Worm (Caenorhabditis elegans): ENCODE measurements around the gene unc-105.
A peak's percentile ranks its signal among the peaks of the same experiment; 100 is the strongest.

The unc-105 gene

DNA sequence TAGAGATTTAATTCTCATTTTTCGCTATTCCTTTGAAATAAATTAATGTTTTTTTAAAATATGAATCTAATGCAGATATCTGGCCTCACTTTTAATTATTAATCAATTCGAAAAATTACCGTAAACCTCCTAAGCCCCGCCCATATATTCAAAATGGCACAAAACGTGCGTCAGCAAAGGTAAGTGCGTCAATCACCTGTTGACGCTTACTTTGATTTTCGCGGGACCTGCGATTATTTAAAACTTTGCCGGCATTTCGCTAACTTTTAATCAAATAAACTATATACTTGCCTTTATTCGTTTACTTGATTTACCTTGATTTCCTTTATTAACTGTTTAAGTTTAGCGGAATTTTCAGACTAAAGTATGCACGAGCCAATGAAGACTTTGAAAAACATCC, 41.7 kb downstream of the unc-105 start, which contains the start of gene pch-2 (continued):
- TF ChIP-seq nhr-21 (tag; optimal IDR thresholded peaks at IDR 0.05) (peak; percentile 14), ama-1 (optimal IDR thresholded peaks at IDR 0.05) (no peak), Y55F3AM.14 (GFP tag; optimal IDR thresholded peaks at IDR 0.05) (no peak), skn-1 (tag; optimal IDR thresholded peaks at IDR 0.05) (no peak), nhr-237 (tag; optimal IDR thresholded peaks at IDR 0.05) (no peak), nhr-129 (tag; optimal IDR thresholded peaks at IDR 0.05) (peak; percentile 44), C34F6.9 (tag; optimal IDR thresholded peaks at IDR 0.05) (peak; percentile 47), ztf-4 (tag; optimal IDR thresholded peaks at IDR 0.05) (no peak), nhr-10 (tag; optimal IDR thresholded peaks at IDR 0.05) (no peak), snpc-4 (tag; optimal IDR thresholded peaks at IDR 0.05) (no peak), ZK546.5 (tag; optimal IDR thresholded peaks at IDR 0.05) (no peak), nhr-23 (tag; optimal IDR thresholded peaks at IDR 0.05) (no peak), nhr-12 (tag; optimal IDR thresholded peaks at IDR 0.05) (no peak), unc-62 (GFP tag; optimal IDR thresholded peaks at IDR 0.05) (no peak), nhr-25 (tag; optimal IDR thresholded peaks at IDR 0.05) (no peak), fos-1 (tag; optimal IDR thresholded peaks at IDR 0.05) (peak; percentile 9), dmd-4 (tag; optimal IDR thresholded peaks at IDR 0.05) (no peak), peb-1 (tag; optimal IDR thresholded peaks at IDR 0.05) (no peak), elt-1 (tag; optimal IDR thresholded peaks at IDR 0.05) (no peak), elt-3 (tag; optimal IDR thresholded peaks at IDR 0.05) (no peak), nhr-6 (tag; optimal IDR thresholded peaks at IDR 0.05) (no peak), ztf-11 (tag; optimal IDR thresholded peaks at IDR 0.05) (no peak), lsy-2 (tag; optimal IDR thresholded peaks at IDR 0.05) (peak; percentile 19 to 90)

DNA sequence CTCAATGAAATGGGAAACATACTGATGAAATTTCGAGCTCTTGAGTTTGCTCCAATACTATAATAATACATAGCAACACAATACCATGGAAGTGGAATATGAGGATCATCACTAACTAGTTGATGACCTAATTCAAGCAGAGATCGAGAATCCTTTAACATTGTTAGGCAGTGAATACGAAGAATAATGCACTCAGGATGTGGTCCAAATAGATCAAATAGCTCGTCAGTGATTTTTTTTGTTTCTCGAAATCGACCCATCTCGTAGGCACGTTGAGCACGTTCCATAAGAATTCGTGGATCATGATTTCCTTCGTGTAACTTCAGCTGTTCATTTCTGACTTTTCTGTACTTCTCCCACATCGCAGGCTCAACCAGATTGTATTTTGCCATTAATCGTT, 44.7 kb downstream of the unc-105 start:
- TF ChIP-seq elt-1 (tag; optimal IDR thresholded peaks at IDR 0.05) (no peak), mab-5 (tag; optimal IDR thresholded peaks at IDR 0.05) (no peak), nhr-25 (tag; optimal IDR thresholded peaks at IDR 0.05) (no peak), nhr-23 (tag; optimal IDR thresholded peaks at IDR 0.05) (no peak), nhr-12 (tag; optimal IDR thresholded peaks at IDR 0.05) (no peak), ama-1 (optimal IDR thresholded peaks at IDR 0.05) (no peak), fos-1 (tag; optimal IDR thresholded peaks at IDR 0.05) (no peak), aly-2 (tag; optimal IDR thresholded peaks at IDR 0.05) (no peak), nhr-10 (tag; optimal IDR thresholded peaks at IDR 0.05) (no peak), nhr-237 (tag; optimal IDR thresholded peaks at IDR 0.05) (no peak), lsy-2 (tag; optimal IDR thresholded peaks at IDR 0.05) (no peak), snpc-4 (tag; optimal IDR thresholded peaks at IDR 0.05) (no peak), blmp-1 (tag; optimal IDR thresholded peaks at IDR 0.05; ENCODE audit: insufficient read depth) (no peak), ztf-1 (GFP tag; conservative IDR thresholded peaks at IDR 0.05) (no peak), sma-9 (GFP tag; optimal IDR thresholded peaks at IDR 0.05) (no peak), sma-9 (tag; optimal IDR thresholded peaks at IDR 0.05) (no peak), ztf-11 (tag; optimal IDR thresholded peaks at IDR 0.05) (no peak), elt-3 (tag; optimal IDR thresholded peaks at IDR 0.05) (no peak), ceh-82 (tag; optimal IDR thresholded peaks at IDR 0.05) (no peak), lin-39 (tag; optimal IDR thresholded peaks at IDR 0.05) (no peak)

DNA sequence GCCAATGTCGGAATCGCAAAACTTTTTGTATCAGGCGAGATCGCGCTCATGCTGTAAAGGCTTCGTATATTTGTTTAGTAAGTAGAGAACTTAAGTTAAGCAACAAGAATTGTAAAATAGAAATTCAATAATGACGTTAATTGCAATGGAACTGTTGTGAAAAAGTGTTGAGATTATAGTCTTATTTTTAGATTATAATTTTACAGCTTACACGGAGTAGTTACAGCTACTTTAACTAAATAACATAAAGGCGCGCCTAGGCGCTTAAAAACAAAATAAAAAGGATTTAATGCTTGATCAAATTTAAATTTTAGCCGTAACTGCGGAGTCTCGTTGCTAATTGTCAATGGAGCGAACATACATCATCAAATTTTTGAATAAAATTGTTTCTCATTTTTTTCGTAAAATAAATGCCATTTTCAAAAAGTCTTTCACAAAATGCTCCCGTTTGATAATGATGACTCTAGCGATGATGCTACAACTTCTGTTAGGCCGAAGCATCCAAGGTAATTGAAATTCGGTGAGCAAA, 45.9 kb downstream of the unc-105 start, which contains the start of the genes emb-27 and rrf-3:
TSS of gene emb-27 (minus strand) at position 51 of the 529 bp plus-strand sequence.
TSS of gene rrf-3 (plus strand) at position 346 of the 529 bp plus-strand sequence.
- peak; percentile 92 for TF ChIP-seq C34F6.9 (tag; optimal IDR thresholded peaks at IDR 0.05)
- no peak for TF ChIP-seq unc-39 (tag; optimal IDR thresholded peaks at IDR 0.05)
- no peak for TF ChIP-seq ZK546.5 (tag; optimal IDR thresholded peaks at IDR 0.05)
- TF ChIP-seq nhr-129 (tag; optimal IDR thresholded peaks at IDR 0.05), result peak; percentile 49
- TF ChIP-seq mdl-1 (tag; optimal IDR thresholded peaks at IDR 0.05), result no peak
- TF ChIP-seq gmeb-1 (tag; optimal IDR thresholded peaks at IDR 0.05), result no peak
- TF ChIP-seq ama-1 (optimal IDR thresholded peaks at IDR 0.05), result no peak
- no peak for TF ChIP-seq ceh-16 (tag; optimal IDR thresholded peaks at IDR 0.05)
- no peak for TF ChIP-seq sma-9 (GFP tag; optimal IDR thresholded peaks at IDR 0.05)
- no peak for TF ChIP-seq sma-9 (tag; optimal IDR thresholded peaks at IDR 0.05)
- TF ChIP-seq lsy-2 (tag; optimal IDR thresholded peaks at IDR 0.05), result peak; percentile 15 to 78
- TF ChIP-seq egl-27 (tag; optimal IDR thresholded peaks at IDR 0.05), result no peak
- no peak for TF ChIP-seq ceh-82 (tag; optimal IDR thresholded peaks at IDR 0.05)
- TF ChIP-seq blmp-1 (tag; optimal IDR thresholded peaks at IDR 0.05; ENCODE audit: insufficient read depth), result no peak
- TF ChIP-seq F13H6.1 (tag; optimal IDR thresholded peaks at IDR 0.05), result no peak
- no peak for TF ChIP-seq zag-1 (tag; optimal IDR thresholded peaks at IDR 0.05)
- no peak for TF ChIP-seq nhr-10 (tag; optimal IDR thresholded peaks at IDR 0.05)
- TF ChIP-seq fos-1 (tag; optimal IDR thresholded peaks at IDR 0.05), result peak; percentile 22
- TF ChIP-seq lin-13 (GFP tag; optimal IDR thresholded peaks at IDR 0.05), result no peak
